Worm (Caenorhabditis elegans): ENCODE data around the gene C25H3.10.

C25H3.10 gene

ce11 chrII:5665991-5666390, 32.8 kb downstream of the C25H3.10 start, which contains the start of gene C25H3.16:
Gene C25H3.16, plus strand, starts transcription at chrII:5666291.
- TF ChIP-seq lin-32 (GFP tag; optimal IDR thresholded peaks at IDR 0.05) = no peak
- TF ChIP-seq sptf-1 (tag; optimal IDR thresholded peaks at IDR 0.05) = no peak
- no peak for TF ChIP-seq unc-62 (GFP tag; optimal IDR thresholded peaks at IDR 0.05)
- no peak for TF ChIP-seq mls-2 (tag; optimal IDR thresholded peaks at IDR 0.05)

DNA sequence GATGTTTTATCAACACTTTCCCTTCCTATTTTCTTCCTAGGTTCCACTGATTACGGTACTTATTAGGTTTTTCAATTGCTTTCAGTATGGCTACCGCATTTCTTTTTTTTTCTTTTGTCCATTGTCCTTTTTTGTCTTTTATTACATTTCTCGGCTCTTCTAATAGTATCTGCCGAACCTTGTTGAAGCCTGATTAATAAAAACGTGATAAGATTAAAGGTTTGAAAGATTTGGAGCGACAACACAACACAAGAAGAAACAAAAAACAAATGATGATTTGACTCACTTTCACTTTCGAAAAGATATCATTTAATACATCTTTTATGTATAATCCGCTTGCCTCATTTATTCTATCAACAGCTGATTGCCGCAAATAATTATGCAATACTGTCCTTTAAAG, 33.7 kb downstream of the C25H3.10 start, which contains the start of gene C25H3.15:
Gene C25H3.15 (plus strand): TSS at position 301 of the 400 bp plus-strand sequence.
- no peak for TF ChIP-seq nhr-2 (tag; optimal IDR thresholded peaks at IDR 0.05)
- TF ChIP-seq zip-8 (tag; optimal IDR thresholded peaks at IDR 0.05) = no peak
- no peak for TF ChIP-seq cnd-1 (tag; optimal IDR thresholded peaks at IDR 0.05)
- TF ChIP-seq ceh-43 (GFP tag; optimal IDR thresholded peaks at IDR 0.05) = no peak
- no peak for TF ChIP-seq drap-1 (GFP tag; optimal IDR thresholded peaks at IDR 0.05)
- TF ChIP-seq nhr-76 (tag; optimal IDR thresholded peaks at IDR 0.05) = no peak
- TF ChIP-seq M03D4.4 (tag; optimal IDR thresholded peaks at IDR 0.05) = no peak
- no peak for TF ChIP-seq flh-1 (GFP tag; optimal IDR thresholded peaks at IDR 0.05)
- no peak for TF ChIP-seq unc-62 (GFP tag; optimal IDR thresholded peaks at IDR 0.05)
- TF ChIP-seq sem-2 (GFP tag; optimal IDR thresholded peaks at IDR 0.05) = no peak
- TF ChIP-seq ztf-11 (tag; optimal IDR thresholded peaks at IDR 0.05) = no peak

DNA sequence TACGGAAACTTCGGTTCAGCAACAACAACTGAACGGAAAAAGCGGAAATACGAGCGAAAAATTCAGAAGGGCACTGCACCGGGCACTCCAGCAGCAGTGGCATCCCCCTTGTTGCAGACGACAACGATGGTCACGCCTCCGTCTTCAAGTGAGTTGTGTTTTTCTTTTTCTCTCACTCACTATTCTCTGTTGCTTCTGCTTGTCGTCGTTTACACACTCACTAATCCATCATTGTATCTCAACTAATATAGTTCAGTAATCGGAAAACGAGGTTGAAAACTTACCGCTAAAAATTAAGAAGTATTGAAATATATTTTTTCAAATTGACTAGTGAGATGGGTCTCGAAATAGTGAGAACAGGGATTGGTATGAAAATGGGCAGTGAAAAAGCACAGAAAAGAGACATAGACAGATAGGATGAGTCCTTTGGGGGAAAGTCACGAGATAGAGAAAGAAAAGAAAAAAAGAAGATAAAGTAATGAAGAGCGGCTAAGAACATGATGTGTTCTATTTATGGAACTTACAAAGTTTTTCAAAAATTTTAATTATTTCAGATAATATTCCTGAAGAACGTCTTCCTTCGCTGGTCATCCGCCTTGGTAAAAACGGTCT, 35.5 kb downstream of the C25H3.10 start:
- TF ChIP-seq nhr-2 (tag; optimal IDR thresholded peaks at IDR 0.05) (no peak), nhr-12 (tag; optimal IDR thresholded peaks at IDR 0.05) (no peak), lin-32 (GFP tag; optimal IDR thresholded peaks at IDR 0.05) (no peak), elt-1 (tag; optimal IDR thresholded peaks at IDR 0.05; ENCODE audit: borderline replicate concordance, insufficient read depth) (no peak), nhr-76 (tag; optimal IDR thresholded peaks at IDR 0.05) (no peak), nhr-28 (tag; optimal IDR thresholded peaks at IDR 0.05) (no peak), sptf-1 (tag; optimal IDR thresholded peaks at IDR 0.05) (no peak)

DNA sequence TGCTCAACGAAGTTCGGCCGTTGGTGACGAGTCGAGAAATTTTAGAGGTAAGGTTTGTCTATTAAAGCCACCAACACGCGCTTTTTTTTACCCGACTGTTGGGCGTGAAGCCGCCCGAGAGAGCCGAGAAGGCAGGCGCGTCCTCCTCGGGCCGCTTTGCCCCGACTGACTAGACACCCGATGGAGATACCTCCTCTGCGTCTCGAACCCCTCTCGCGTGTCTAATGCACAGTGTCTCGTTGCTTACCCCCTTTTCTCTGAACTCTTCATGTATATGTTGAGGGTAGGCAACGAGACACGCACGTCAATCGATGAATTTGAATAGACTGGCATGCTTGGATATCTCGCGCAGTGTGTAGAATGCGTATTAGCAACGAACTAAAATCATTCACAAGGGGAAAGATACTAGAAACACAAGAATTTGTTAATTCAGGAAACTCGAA, 37.0 kb downstream of the C25H3.10 start:
- no peak for TF ChIP-seq blmp-1 (tag; optimal IDR thresholded peaks at IDR 0.05)
- TF ChIP-seq M03D4.4 (tag; optimal IDR thresholded peaks at IDR 0.05) = peak; percentile 86
- no peak for TF ChIP-seq mab-5 (tag; optimal IDR thresholded peaks at IDR 0.05)
- peak; percentile 97 for TF ChIP-seq mls-2 (tag; optimal IDR thresholded peaks at IDR 0.05)
- TF ChIP-seq tbx-8 (GFP tag; optimal IDR thresholded peaks at IDR 0.05) = peak; percentile 34
- TF ChIP-seq unc-62 (GFP tag; optimal IDR thresholded peaks at IDR 0.05) = peak; percentile 58
- TF ChIP-seq lsy-2 (tag; optimal IDR thresholded peaks at IDR 0.05) = peak; percentile 70
- peak; percentile 70 for TF ChIP-seq lin-32 (GFP tag; optimal IDR thresholded peaks at IDR 0.05)
- TF ChIP-seq nhr-2 (tag; optimal IDR thresholded peaks at IDR 0.05) = peak; percentile 38
- TF ChIP-seq nhr-12 (tag; optimal IDR thresholded peaks at IDR 0.05) = peak; percentile 23
- TF ChIP-seq ceh-43 (GFP tag; optimal IDR thresholded peaks at IDR 0.05) = peak; percentile 66
- peak; percentile 77 for TF ChIP-seq sem-2 (GFP tag; optimal IDR thresholded peaks at IDR 0.05)
- TF ChIP-seq snpc-4 (tag; optimal IDR thresholded peaks at IDR 0.05) = no peak
- peak; percentile 73 for TF ChIP-seq ceh-39 (tag; optimal IDR thresholded peaks at IDR 0.05)
- TF ChIP-seq sptf-1 (tag; optimal IDR thresholded peaks at IDR 0.05) = peak; percentile 95
- TF ChIP-seq nhr-76 (tag; optimal IDR thresholded peaks at IDR 0.05) = peak; percentile 54
- peak; percentile 61 for TF ChIP-seq ces-1 (GFP tag; optimal IDR thresholded peaks at IDR 0.05)
- TF ChIP-seq nhr-28 (tag; optimal IDR thresholded peaks at IDR 0.05) = no peak
- peak; percentile 76 for TF ChIP-seq elt-3 (tag; optimal IDR thresholded peaks at IDR 0.05)
- peak; percentile 44 for TF ChIP-seq mep-1 (tag; optimal IDR thresholded peaks at IDR 0.05)
- TF ChIP-seq drap-1 (GFP tag; optimal IDR thresholded peaks at IDR 0.05) = peak; percentile 90
- peak; percentile 90 for TF ChIP-seq ceh-83 (GFP tag; optimal IDR thresholded peaks at IDR 0.05)
- peak; percentile 79 for TF ChIP-seq hlh-1 (tag; optimal IDR thresholded peaks at IDR 0.05)
- no peak for TF ChIP-seq lin-13 (tag; optimal IDR thresholded peaks at IDR 0.05)
- peak; percentile 62 for TF ChIP-seq ztf-11 (tag; optimal IDR thresholded peaks at IDR 0.05)
- peak; percentile 93 for TF ChIP-seq unc-120 (tag; optimal IDR thresholded peaks at IDR 0.05; ENCODE audit: poor library complexity, severe bottlenecking)
- no peak for TF ChIP-seq zip-8 (tag; optimal IDR thresholded peaks at IDR 0.05)
- TF ChIP-seq ham-2 (GFP tag; optimal IDR thresholded peaks at IDR 0.05) = peak; percentile 96
- TF ChIP-seq pha-4 (tag; optimal IDR thresholded peaks at IDR 0.05) = peak; percentile 80
- TF ChIP-seq nhr-237 (tag; optimal IDR thresholded peaks at IDR 0.05) = peak; percentile 71
- no peak for TF ChIP-seq elt-1 (tag; optimal IDR thresholded peaks at IDR 0.05; ENCODE audit: borderline replicate concordance, insufficient read depth)
- TF ChIP-seq cnd-1 (tag; optimal IDR thresholded peaks at IDR 0.05) = peak; percentile 78
- TF ChIP-seq flh-1 (GFP tag; optimal IDR thresholded peaks at IDR 0.05) = peak; percentile 1
- TF ChIP-seq unc-39 (tag; optimal IDR thresholded peaks at IDR 0.05) = no peak
- peak; percentile 54 for TF ChIP-seq bed-3 (GFP tag; optimal IDR thresholded peaks at IDR 0.05)

Measured in whole organism, mixed stage, embryonic.